Worm (Caenorhabditis elegans) whole organism, early embryonic: ENCODE measurements around the gene npr-8.

Experiments
- B0310.2 ChIP-seq: sonication (generic microtip); optimal IDR thresholded peaks from 2 replicates; lab custom pipeline; 2016; ENCODE audit warnings: mild to moderate bottlenecking, missing genetic modification characterization, missing compliant biosample characterization
- ama-1 ChIP-seq: fragments of 150-350 bp; optimal IDR thresholded peaks from 2 replicates; lab custom pipeline; 2014
- flt-1 ChIP-seq: fragments of 200-800 bp; sonication (Bioruptor generic); IDR thresholded peaks from 2 replicates; pipeline ENCODE4 v1.3.6; 2022; ENCODE audit warnings: missing genetic modification characterization, missing compliant biosample characterization
- tbx-11 ChIP-seq: fragments of 200-800 bp; sonication (Bioruptor generic); IDR thresholded peaks from 2 replicates; pipeline ENCODE4 v1.3.6; 2022; ENCODE audit warnings: missing genetic modification characterization, missing compliant biosample characterization

DNA sequence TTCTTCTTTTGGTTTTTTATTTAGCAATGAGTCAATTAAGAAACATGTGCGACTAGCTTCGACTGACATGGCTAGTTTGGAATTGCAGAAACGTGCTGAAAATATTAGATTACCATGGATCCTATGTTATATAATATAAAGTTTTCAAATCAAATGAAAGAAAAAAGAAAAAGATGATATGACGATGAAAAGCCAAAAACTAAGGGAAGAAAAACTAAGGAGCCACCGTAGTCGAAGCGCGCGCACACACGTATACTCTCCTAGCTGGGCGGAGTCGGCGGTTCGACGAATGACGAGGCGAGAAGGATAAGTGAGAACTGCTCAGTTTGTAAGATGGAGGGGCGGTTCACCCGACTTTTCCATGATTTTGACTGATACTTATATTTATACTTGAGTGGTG, 47.7 kb downstream of the npr-8 start, which contains the start of gene mnm-2:
- no peak for TF ChIP-seq B0310.2 (tag; lab: Kevin White, UChicago)
- no peak for TF ChIP-seq flt-1 (GFP tag; lab: Robert Waterston, UW)
- TF ChIP-seq ama-1 = no peak
- TF ChIP-seq tbx-11 (GFP tag; lab: Robert Waterston, UW) = no peak
